Fruit fly (Drosophila melanogaster): Measurements from ENCODE around the gene CG33783.

The CG33783 gene

dm6 chr3R:10075323-10075788 is 8.8 kb downstream of the CG33783 start, which contains the start of gene Alp13:
TSS of gene Alp13 (minus strand) at chr3R:10075373.
- no peak for TF ChIP-seq pan (optimal IDR thresholded peaks at IDR 0.05)
- TF ChIP-seq ey (GFP tag; optimal IDR thresholded peaks at IDR 0.05) = no peak
- TF ChIP-seq Myc (optimal IDR thresholded peaks at IDR 0.05) = no peak
- no peak for TF ChIP-seq dmrt93B (GFP tag; optimal IDR thresholded peaks at IDR 0.05)
- no peak for TF ChIP-seq OdsH (GFP tag; optimal IDR thresholded peaks at IDR 0.05)
- no peak for TF ChIP-seq Dif (GFP tag; optimal IDR thresholded peaks at IDR 0.05; ENCODE audit: partially characterized antibody)
- TF ChIP-seq br (GFP tag; optimal IDR thresholded peaks at IDR 0.05) = no peak
- no peak for TF ChIP-seq Sp1 (GFP tag; optimal IDR thresholded peaks at IDR 0.05)

dm6 chr3R:10076665-10077064 is 10.1 kb downstream of the CG33783 start:
- TF ChIP-seq h (GFP tag; optimal IDR thresholded peaks at IDR 0.05) = peak; percentile 23
- TF ChIP-seq Mio (GFP tag; optimal IDR thresholded peaks at IDR 0.05) = no peak
- peak; percentile 6 for TF ChIP-seq OdsH (GFP tag; optimal IDR thresholded peaks at IDR 0.05)
- TF ChIP-seq HLH106 (tag; optimal IDR thresholded peaks at IDR 0.05) = peak; percentile 26
- TF ChIP-seq lola (GFP tag; optimal IDR thresholded peaks at IDR 0.05) = no peak
- TF ChIP-seq Hr83 (GFP tag; optimal IDR thresholded peaks at IDR 0.05; ENCODE audit: poor library complexity, severe bottlenecking) = peak; percentile 65
- peak; percentile 46 for TF ChIP-seq rgr (GFP tag; optimal IDR thresholded peaks at IDR 0.05)
- peak in 1 of 2 experiments; percentile 24 for TF ChIP-seq foxo (GFP tag; optimal IDR thresholded peaks at IDR 0.05)
- TF ChIP-seq br (GFP tag; optimal IDR thresholded peaks at IDR 0.05) = peak; percentile 28
- peak; percentile 17 for TF ChIP-seq fru (GFP tag; optimal IDR thresholded peaks at IDR 0.05)
- TF ChIP-seq brk (GFP tag; optimal IDR thresholded peaks at IDR 0.05) = peak; percentile 4
- no peak for TF ChIP-seq dl (GFP tag; optimal IDR thresholded peaks at IDR 0.05; ENCODE audit: insufficient read depth in 1 of 2, partially characterized antibody in 2 of 2)
- no peak for TF ChIP-seq sage (GFP tag; optimal IDR thresholded peaks at IDR 0.05)

- no peak for TF ChIP-seq sv (GFP tag; optimal IDR thresholded peaks at IDR 0.05)
- TF ChIP-seq Jra (GFP tag; optimal IDR thresholded peaks at IDR 0.05) = no peak
- no peak for TF ChIP-seq jim (GFP tag; optimal IDR thresholded peaks at IDR 0.05)
- TF ChIP-seq Hr83 (GFP tag; optimal IDR thresholded peaks at IDR 0.05; ENCODE audit: poor library complexity, severe bottlenecking) = no peak
- no peak for TF ChIP-seq Rel (GFP tag; optimal IDR thresholded peaks at IDR 0.05)
- TF ChIP-seq Rel (tag; optimal IDR thresholded peaks at IDR 0.05) = no peak
- no peak for TF ChIP-seq OdsH (GFP tag; optimal IDR thresholded peaks at IDR 0.05)
- TF ChIP-seq brk (GFP tag; optimal IDR thresholded peaks at IDR 0.05) = no peak
- TF ChIP-seq Myc (optimal IDR thresholded peaks at IDR 0.05) = no peak
- no peak for TF ChIP-seq woc (GFP tag; optimal IDR thresholded peaks at IDR 0.05)
- TF ChIP-seq GATAd (GFP tag; optimal IDR thresholded peaks at IDR 0.05) = no peak
- no peak for TF ChIP-seq Dfd (GFP tag; optimal IDR thresholded peaks at IDR 0.05)
- no peak for TF ChIP-seq HLH106 (tag; optimal IDR thresholded peaks at IDR 0.05)
- no peak for TF ChIP-seq CrebA (GFP tag; optimal IDR thresholded peaks at IDR 0.05; ENCODE audit: borderline replicate concordance)
- no peak for TF ChIP-seq Mio (GFP tag; optimal IDR thresholded peaks at IDR 0.05)
- no peak for TF ChIP-seq Sp1 (GFP tag; optimal IDR thresholded peaks at IDR 0.05)
- no peak for TF ChIP-seq CG9705 (GFP tag; optimal IDR thresholded peaks at IDR 0.05)
- no peak for TF ChIP-seq br (GFP tag; optimal IDR thresholded peaks at IDR 0.05)
- TF ChIP-seq fru (GFP tag; optimal IDR thresholded peaks at IDR 0.05) = no peak
- no peak for TF ChIP-seq ey (GFP tag; optimal IDR thresholded peaks at IDR 0.05)
Measured at dm6 chr3R:10078468-10079143, 12.0 kb downstream of the CG33783 start.

dm6 chr3R:10079267-10079987 is 12.9 kb downstream of the CG33783 start:
- TF ChIP-seq Myc (optimal IDR thresholded peaks at IDR 0.05) (no peak), Dfd (GFP tag; optimal IDR thresholded peaks at IDR 0.05) (no peak), fru (GFP tag; optimal IDR thresholded peaks at IDR 0.05) (peak; percentile 67), h (GFP tag; optimal IDR thresholded peaks at IDR 0.05) (peak; percentile 73), woc (GFP tag; optimal IDR thresholded peaks at IDR 0.05) (peak; percentile 20), dmrt93B (GFP tag; optimal IDR thresholded peaks at IDR 0.05) (peak; percentile 11), Mio (GFP tag; optimal IDR thresholded peaks at IDR 0.05) (no peak), pan (optimal IDR thresholded peaks at IDR 0.05) (no peak), sv (GFP tag; optimal IDR thresholded peaks at IDR 0.05) (no peak), dsf (GFP tag; optimal IDR thresholded peaks at IDR 0.05; ENCODE audit: borderline replicate concordance) (peak; percentile 29), brk (GFP tag; optimal IDR thresholded peaks at IDR 0.05) (peak; percentile 24), usp (GFP tag; optimal IDR thresholded peaks at IDR 0.05) (no peak), Abd-B (GFP tag; optimal IDR thresholded peaks at IDR 0.05) (no peak), CrebA (GFP tag; optimal IDR thresholded peaks at IDR 0.05; ENCODE audit: borderline replicate concordance) (no peak), rgr (GFP tag; optimal IDR thresholded peaks at IDR 0.05) (peak; percentile 80), Jra (GFP tag; optimal IDR thresholded peaks at IDR 0.05) (peak; percentile 57), tai (GFP tag; optimal IDR thresholded peaks at IDR 0.05) (peak; percentile 53), CG9705 (GFP tag; optimal IDR thresholded peaks at IDR 0.05) (no peak), foxo (GFP tag; optimal IDR thresholded peaks at IDR 0.05) (peak in 1 of 2 experiments; percentile 75), Hnf4 (GFP tag; optimal IDR thresholded peaks at IDR 0.05) (peak; percentile 71), psq (GFP tag; optimal IDR thresholded peaks at IDR 0.05) (peak; percentile 38), CG32264 (GFP tag; optimal IDR thresholded peaks at IDR 0.05) (no peak), OdsH (GFP tag; optimal IDR thresholded peaks at IDR 0.05) (peak; percentile 66), sage (GFP tag; optimal IDR thresholded peaks at IDR 0.05) (no peak), dl (GFP tag; optimal IDR thresholded peaks at IDR 0.05; ENCODE audit: insufficient read depth in 1 of 2, partially characterized antibody in 2 of 2) (peak in 1 of 2 experiments; percentile 3), jim (GFP tag; optimal IDR thresholded peaks at IDR 0.05) (no peak), Dif (GFP tag; optimal IDR thresholded peaks at IDR 0.05; ENCODE audit: partially characterized antibody) (peak; percentile 32), Sp1 (GFP tag; optimal IDR thresholded peaks at IDR 0.05) (peak; percentile 43), N (GFP tag; optimal IDR thresholded peaks at IDR 0.05) (peak; percentile 24)

All from whole organism, wandering third instar larva.